Worm (Caenorhabditis elegans) whole organism, L1 larva: ENCODE results near the gene taf-6.1.

Source experiments
- C04F5.9 ChIP-seq: sonication (generic microtip); optimal IDR thresholded peaks from 2 replicates; lab custom pipeline; 2016; ENCODE audit warnings: missing genetic modification characterization, missing compliant biosample characterization
- ceh-63 ChIP-seq: fragments of 200-800 bp; sonication (Bioruptor generic); optimal IDR thresholded peaks from 2 replicates; lab custom pipeline; 2018; ENCODE audit warnings: mild to moderate bottlenecking, missing genetic modification characterization, missing compliant biosample characterization
- ceh-82 ChIP-seq, 3 experiments: fragments of 150-350 bp in 1 of 3; sonication (generic microtip) in 2 of 3; optimal IDR thresholded peaks; 2 replicates each; lab custom pipeline; 2014 to 2017; ENCODE audit warnings: missing biosample characterization in 3 of 3, missing genetic modification characterization in 3 of 3
- ceh-90 ChIP-seq: sonication (generic microtip); optimal IDR thresholded peaks from 2 replicates; lab custom pipeline; 2016; ENCODE audit warnings: missing genetic modification characterization, missing compliant biosample characterization
- efl-1 ChIP-seq, 4 experiments: fragments of 150-350 bp; optimal IDR thresholded peaks in 3 of 4; peaks in 1 of 4; 1 replicate in 1 of 4; 2 replicates in 3 of 4; lab custom pipeline; 2014; ENCODE audit warnings: missing biosample characterization in 2 of 4, missing genetic modification characterization in 2 of 4, missing genetic modification reagents in 2 of 4
- egl-13 ChIP-seq: sonication (generic microtip); optimal IDR thresholded peaks from 2 replicates; lab custom pipeline; 2016; ENCODE audit warnings: missing genotype, missing genetic modification reagents, missing genetic modification characterization, missing compliant biosample characterization
- elt-3 ChIP-seq, 6 experiments: fragments of 150-350 bp in 1 of 6; sonication (generic microtip); optimal IDR thresholded peaks; 2 replicates each; lab custom pipeline; 2017 to 2018; ENCODE audit warnings: missing biosample characterization in 6 of 6, missing genetic modification characterization in 6 of 6, inconsistent platforms in 1 of 6
- ets-5 ChIP-seq: fragments of 200-800 bp; sonication (Bioruptor generic); IDR thresholded peaks from 2 replicates; pipeline ENCODE4 v1.3.6; 2022; ENCODE audit warnings: missing genetic modification characterization, missing compliant biosample characterization
- fos-1 ChIP-seq: fragments of 150-350 bp; optimal IDR thresholded peaks from 2 replicates; lab custom pipeline; 2014; ENCODE audit warnings: missing biosample characterization, missing genetic modification characterization
- hlh-17 ChIP-seq: fragments of 200-800 bp; sonication (Bioruptor generic); optimal IDR thresholded peaks from 2 replicates; lab custom pipeline; 2018; ENCODE audit warnings: missing genetic modification characterization, mild to moderate bottlenecking, missing compliant biosample characterization, moderate library complexity, borderline replicate concordance
- jun-1 ChIP-seq: fragments of 150-350 bp; optimal IDR thresholded peaks from 2 replicates; lab custom pipeline; 2014; ENCODE audit warnings: missing biosample characterization, missing genetic modification reagents, missing genetic modification characterization
- lin-14 ChIP-seq: fragments of 200-800 bp; sonication (Bioruptor generic); optimal IDR thresholded peaks from 2 replicates; lab custom pipeline; 2018; ENCODE audit warnings: mild to moderate bottlenecking, missing genetic modification characterization, moderate library complexity, missing compliant biosample characterization
- lin-35 ChIP-seq, 2 experiments: fragments of 150-350 bp; optimal IDR thresholded peaks; 2 replicates each; lab custom pipeline; 2014; ENCODE audit warnings: missing biosample characterization in 2 of 2, missing genetic modification characterization in 2 of 2, missing genetic modification reagents in 2 of 2
- lir-3 ChIP-seq: sonication (generic microtip); optimal IDR thresholded peaks from 2 replicates; lab custom pipeline; 2016; ENCODE audit warnings: mild to moderate bottlenecking, missing genetic modification characterization, moderate library complexity, missing compliant biosample characterization; ENCODE audit not compliant: poor library complexity
- mab-9 ChIP-seq: fragments of 200-800 bp; sonication (Bioruptor generic); IDR thresholded peaks from 2 replicates; pipeline ENCODE4 v1.3.6; 2022; ENCODE audit warnings: missing genetic modification reagents, missing genetic modification characterization, missing compliant biosample characterization
- nhr-11 ChIP-seq: fragments of 150-350 bp; optimal IDR thresholded peaks from 2 replicates; lab custom pipeline; 2014; ENCODE audit warnings: missing biosample characterization, missing genetic modification characterization
- nhr-19 ChIP-seq: fragments of 200-800 bp; sonication (Bioruptor generic); conservative IDR thresholded peaks from 2 replicates; pipeline ENCODE4 v1.3.6; 2022; ENCODE audit warnings: missing genetic modification characterization, missing compliant biosample characterization
- nhr-20 ChIP-seq: sonication (generic microtip); optimal IDR thresholded peaks from 2 replicates; lab custom pipeline; 2016; ENCODE audit warnings: mild to moderate bottlenecking, missing genetic modification characterization, missing compliant biosample characterization
- nhr-28 ChIP-seq: fragments of 150-350 bp; optimal IDR thresholded peaks from 2 replicates; lab custom pipeline; 2014; ENCODE audit warnings: missing biosample characterization, missing genetic modification characterization
- nhr-71 ChIP-seq: sonication (generic microtip); optimal IDR thresholded peaks from 2 replicates; lab custom pipeline; 2016; ENCODE audit warnings: mild to moderate bottlenecking, missing genetic modification characterization, moderate library complexity, missing compliant biosample characterization
- nhr-77 ChIP-seq: fragments of 150-350 bp; optimal IDR thresholded peaks from 2 replicates; lab custom pipeline; 2014; ENCODE audit warnings: missing biosample characterization, missing genetic modification characterization
- nhr-84 ChIP-seq: sonication (generic microtip); optimal IDR thresholded peaks from 2 replicates; lab custom pipeline; 2017; ENCODE audit warnings: missing biosample characterization, missing genetic modification characterization
- nhr-85 ChIP-seq: sonication (generic microtip); peaks from one replicate; lab custom pipeline; 2016; ENCODE audit warnings: missing genetic modification characterization, inconsistent platforms, missing compliant biosample characterization
- pag-3 ChIP-seq: sonication (generic microtip); optimal IDR thresholded peaks from 2 replicates; lab custom pipeline; 2017; ENCODE audit warnings: missing genetic modification characterization, mild to moderate bottlenecking, missing compliant biosample characterization, antibody characterized with exemption, borderline replicate concordance; ENCODE audit not compliant: insufficient read depth
- rnt-1 ChIP-seq: sonication (generic microtip); optimal IDR thresholded peaks from 2 replicates; lab custom pipeline; 2016; ENCODE audit warnings: mild to moderate bottlenecking, missing genetic modification characterization, moderate library complexity, missing compliant biosample characterization
- snu-23 ChIP-seq: sonication (generic microtip); optimal IDR thresholded peaks from 2 replicates; lab custom pipeline; 2016; ENCODE audit warnings: missing genetic modification characterization, missing compliant biosample characterization
- sup-37 ChIP-seq: fragments of 200-800 bp; sonication (Bioruptor generic); optimal IDR thresholded peaks from 2 replicates; lab custom pipeline; 2018; ENCODE audit warnings: mild to moderate bottlenecking, missing genetic modification characterization, missing compliant biosample characterization
- tlp-1 ChIP-seq: fragments of 150-350 bp; optimal IDR thresholded peaks from 2 replicates; lab custom pipeline; 2014; ENCODE audit warnings: missing biosample characterization, missing genetic modification characterization
- unc-130 ChIP-seq: fragments of 150-350 bp; optimal IDR thresholded peaks from 2 replicates; lab custom pipeline; 2017; ENCODE audit warnings: missing biosample characterization, missing genetic modification characterization, inconsistent platforms
- unc-86 ChIP-seq: sonication (generic microtip); optimal IDR thresholded peaks from 2 replicates; lab custom pipeline; 2016; ENCODE audit warnings: missing genetic modification characterization, missing compliant biosample characterization
- zag-1 ChIP-seq: fragments of 150-350 bp; optimal IDR thresholded peaks from 2 replicates; lab custom pipeline; 2014; ENCODE audit warnings: missing biosample characterization, missing genetic modification characterization
- ztf-4 ChIP-seq: fragments of 150-350 bp; optimal IDR thresholded peaks from 2 replicates; lab custom pipeline; 2014; ENCODE audit warnings: missing biosample characterization, missing genetic modification characterization

The taf-6.1 gene

ce11 chrII:1130241-1130640, 2.5 kb downstream of the taf-6.1 start:
- no peak for TF ChIP-seq unc-86
- TF ChIP-seq ztf-4 (tag; lab: Kevin White, UChicago): no peak
- peak; percentile 9 for TF ChIP-seq nhr-85 (tag; lab: Kevin White, UChicago)
- TF ChIP-seq sup-37 (GFP tag; lab: Kevin White, UChicago): no peak
- no peak for TF ChIP-seq efl-1 (optimal IDR thresholded peaks at IDR 0.05; lab: Kevin White, UChicago)
- TF ChIP-seq efl-1 (GFP tag; optimal IDR thresholded peaks at IDR 0.05 in 1 of 2; lab: Kevin White, UChicago): no peak
- no peak for TF ChIP-seq fos-1
- no peak for TF ChIP-seq egl-13 (tag; lab: Kevin White, UChicago)

- TF ChIP-seq nhr-71 (tag; lab: Kevin White, UChicago) (no peak), jun-1 (tag; lab: Kevin White, UChicago) (no peak), rnt-1 (tag; lab: Kevin White, UChicago) (no peak), ets-5 (GFP tag; lab: Robert Waterston, UW) (no peak), egl-13 (tag; lab: Kevin White, UChicago) (no peak), nhr-28 (tag; lab: Kevin White, UChicago) (no peak), pag-3 (tag; lab: Kevin White, UChicago) (no peak), nhr-77 (tag; lab: Kevin White, UChicago) (no peak), nhr-11 (tag; lab: Kevin White, UChicago) (no peak), elt-3 (tag; optimal IDR thresholded peaks at IDR 0.05; lab: Kevin White, UChicago) (no peak)
- TF ChIP-seq, all 84 proteins: peak for 0
Measured at ce11 chrII:1131367-1131766, 3.6 kb downstream of the taf-6.1 start.

ce11 chrII:1131821-1132220, 4.0 kb downstream of the taf-6.1 start:
- TF ChIP-seq lir-3 (tag; lab: Kevin White, UChicago) (no peak), ceh-63 (GFP tag; lab: Kevin White, UChicago) (no peak), ceh-90 (tag; lab: Kevin White, UChicago) (no peak), ceh-82 (tag; optimal IDR thresholded peaks at IDR 0.05; lab: Kevin White, UChicago) (no peak), C04F5.9 (no peak), snu-23 (GFP tag; lab: Kevin White, UChicago) (no peak), nhr-19 (GFP tag; lab: Robert Waterston, UW) (no peak), unc-130 (tag; lab: Kevin White, UChicago) (no peak)

ce11 chrII:1132750-1133149, 5.0 kb downstream of the taf-6.1 start:
- TF ChIP-seq lin-35 (GFP tag; optimal IDR thresholded peaks at IDR 0.05; lab: Kevin White, UChicago): no peak
- no peak for TF ChIP-seq hlh-17 (GFP tag; lab: Kevin White, UChicago)
- TF ChIP-seq zag-1 (tag; lab: Kevin White, UChicago): no peak
- TF ChIP-seq nhr-84: no peak
- no peak for TF ChIP-seq tlp-1 (tag; lab: Kevin White, UChicago)
- TF ChIP-seq rnt-1 (tag; lab: Kevin White, UChicago): no peak
- TF ChIP-seq lin-14 (GFP tag; lab: Kevin White, UChicago): no peak
- no peak for TF ChIP-seq nhr-20 (tag; lab: Kevin White, UChicago)
- TF ChIP-seq lir-3 (tag; lab: Kevin White, UChicago): no peak
- TF ChIP-seq mab-9 (GFP tag; lab: Robert Waterston, UW): no peak
- TF ChIP-seq, all 84 proteins: peak for 0

- TF ChIP-seq efl-1 (optimal IDR thresholded peaks at IDR 0.05; lab: Kevin White, UChicago) (no peak), efl-1 (GFP tag; optimal IDR thresholded peaks at IDR 0.05 in 1 of 2; lab: Kevin White, UChicago) (peak in 1 of 2 experiments; percentile 49), unc-130 (tag; lab: Kevin White, UChicago) (no peak)
Measured at ce11 chrII:1133295-1133694, 5.5 kb downstream of the taf-6.1 start.
